Fruit fly (Drosophila melanogaster) whole organism, pupa: ENCODE measurements around the gene Inx3.

Experiments used
- CG10348 ChIP-seq: fragments of 200-800 bp; sonication (Bioruptor generic); IDR thresholded peaks from 2 replicates; pipeline ENCODE4 v1.3.6; 2022; ENCODE audit warnings: missing biosample characterization, missing genetic modification characterization
- CG13204 ChIP-seq: fragments of 200-800 bp; sonication (Bioruptor generic); optimal IDR thresholded peaks from 2 replicates; lab custom pipeline; 2018; ENCODE audit warnings: missing biosample characterization, mild to moderate bottlenecking, missing genetic modification characterization, moderate library complexity
- CG14655 ChIP-seq: fragments of 200-800 bp; sonication (Bioruptor generic); optimal IDR thresholded peaks from 3 replicates; lab custom pipeline; 2017; ENCODE audit warnings: mild to moderate bottlenecking, missing biosample characterization, missing genetic modification reagents, missing genetic modification characterization
- CG17806 ChIP-seq: fragments of 200-800 bp; sonication (Bioruptor generic); optimal IDR thresholded peaks from 2 replicates; lab custom pipeline; 2018; ENCODE audit warnings: missing biosample characterization, mild to moderate bottlenecking, missing genetic modification characterization, moderate library complexity
- CG34367 ChIP-seq: fragments of 200-800 bp; sonication (Bioruptor generic); optimal IDR thresholded peaks from 2 replicates; lab custom pipeline; 2018; ENCODE audit warnings: missing biosample characterization, mild to moderate bottlenecking, missing genetic modification characterization
- CG8301 ChIP-seq: fragments of 200-800 bp; sonication (Bioruptor generic); optimal IDR thresholded peaks from 2 replicates; lab custom pipeline; 2018; ENCODE audit warnings: missing biosample characterization, mild to moderate bottlenecking, missing genetic modification characterization
- Ets98B ChIP-seq: fragments of 200-800 bp; sonication (Bioruptor generic); IDR thresholded peaks from 2 replicates; pipeline ENCODE4 v1.3.6; 2022; ENCODE audit warnings: missing biosample characterization, missing genetic modification characterization
- Pif1A ChIP-seq: fragments of 200-800 bp; sonication (Bioruptor generic); optimal IDR thresholded peaks from 3 replicates; lab custom pipeline; 2016; ENCODE audit warnings: missing biosample characterization, missing genetic modification characterization
- Snoo ChIP-seq: fragments of 200-800 bp; sonication (Bioruptor generic); optimal IDR thresholded peaks from 3 replicates; lab custom pipeline; 2017; ENCODE audit warnings: missing biosample characterization, mild to moderate bottlenecking, missing genetic modification characterization, inconsistent platforms
- fd96Ca ChIP-seq: fragments of 200-800 bp; sonication (Bioruptor generic); IDR thresholded peaks from 3 replicates; pipeline ENCODE4 v1.3.6; 2022; ENCODE audit warnings: missing biosample characterization, missing genetic modification characterization
- gl ChIP-seq: fragments of 200-800 bp; sonication (Bioruptor generic); optimal IDR thresholded peaks from 2 replicates; lab custom pipeline; 2018; ENCODE audit warnings: missing biosample characterization, mild to moderate bottlenecking, missing genetic modification characterization
- rn ChIP-seq: fragments of 200-800 bp; sonication (Bioruptor generic); IDR thresholded peaks from 2 replicates; pipeline ENCODE4 v1.3.6; 2022; ENCODE audit warnings: missing biosample characterization, missing genetic modification characterization

- no peak for TF ChIP-seq CG14655 (GFP tag; lab: Kevin White, UChicago)
- no peak for TF ChIP-seq CG17806 (tag; lab: Kevin White, UChicago)
- TF ChIP-seq Snoo, result no peak
- TF ChIP-seq gl (tag; lab: Kevin White, UChicago), result no peak
- TF ChIP-seq fd96Ca (GFP tag; lab: Robert Waterston, UW), result no peak
- no peak for TF ChIP-seq Pif1A (GFP tag; lab: Kevin White, UChicago)
- TF ChIP-seq CG13204 (GFP tag; lab: Kevin White, UChicago), result no peak
- TF ChIP-seq CG34367 (tag; lab: Kevin White, UChicago), result no peak
- TF ChIP-seq CG8301 (tag; lab: Kevin White, UChicago), result no peak
- TF ChIP-seq rn (GFP tag; lab: Robert Waterston, UW), result no peak
- TF ChIP-seq Ets98B, result no peak
- no peak for TF ChIP-seq CG10348 (GFP tag; lab: Robert Waterston, UW)
These were observed 29.9 kb downstream of the Inx3 start for dm6 chr3R:28829328-28829916.
